Fruit fly (Drosophila melanogaster) whole organism, embryonic: ENCODE measurements around the gene CG18586.

Source experiments
- Atf6 ChIP-seq: fragments of 200-800 bp; sonication (Bioruptor generic); IDR thresholded peaks from 2 replicates; pipeline ENCODE4 v1.3.6; 2022; ENCODE audit warnings: missing biosample characterization, missing genetic modification characterization
- CG10431 ChIP-seq: fragments of 200-800 bp; sonication (Bioruptor generic); optimal IDR thresholded peaks from 3 replicates; lab custom pipeline; 2018; ENCODE audit warnings: missing biosample characterization, mild to moderate bottlenecking, missing genetic modification characterization
- CG12744 ChIP-seq: fragments of 200-800 bp; sonication (Bioruptor generic); optimal IDR thresholded peaks from 2 replicates; lab custom pipeline; 2016; ENCODE audit warnings: missing biosample characterization, missing genetic modification characterization
- Mad ChIP-seq: fragments of 200-800 bp; sonication (Bioruptor generic); optimal IDR thresholded peaks from 2 replicates; lab custom pipeline; 2016; ENCODE audit warnings: missing biosample characterization, missing genetic modification characterization
- Sox102F ChIP-seq: fragments of 200-800 bp; sonication (Bioruptor generic); optimal IDR thresholded peaks from 2 replicates; lab custom pipeline; 2018; ENCODE audit warnings: missing biosample characterization, mild to moderate bottlenecking, missing genetic modification characterization, moderate library complexity
- sima ChIP-seq: fragments of 200-800 bp; sonication (Bioruptor generic); optimal IDR thresholded peaks from 2 replicates; lab custom pipeline; 2016; ENCODE audit warnings: missing biosample characterization, missing genetic modification characterization
- tio ChIP-seq: fragments of 200-800 bp; sonication (Bioruptor generic); optimal IDR thresholded peaks from 2 replicates; lab custom pipeline; 2017; ENCODE audit warnings: missing biosample characterization, missing genetic modification characterization, inconsistent platforms

- TF ChIP-seq tio (GFP tag; lab: Kevin White, UChicago) (no peak), sima (GFP tag; lab: Kevin White, UChicago) (no peak), Mad (GFP tag; lab: Kevin White, UChicago) (no peak), Atf6 (GFP tag; lab: Robert Waterston, UW) (no peak), CG10431 (no peak), CG12744 (GFP tag; lab: Kevin White, UChicago) (no peak), Sox102F (GFP tag; lab: Kevin White, UChicago) (no peak)
Measured at dm6 chr3L:5893063-5893462, 20.0 kb downstream of the CG18586 start.
